Worm (Caenorhabditis elegans): ENCODE data around the gene fbxb-85.

Gene fbxb-85

DNA sequence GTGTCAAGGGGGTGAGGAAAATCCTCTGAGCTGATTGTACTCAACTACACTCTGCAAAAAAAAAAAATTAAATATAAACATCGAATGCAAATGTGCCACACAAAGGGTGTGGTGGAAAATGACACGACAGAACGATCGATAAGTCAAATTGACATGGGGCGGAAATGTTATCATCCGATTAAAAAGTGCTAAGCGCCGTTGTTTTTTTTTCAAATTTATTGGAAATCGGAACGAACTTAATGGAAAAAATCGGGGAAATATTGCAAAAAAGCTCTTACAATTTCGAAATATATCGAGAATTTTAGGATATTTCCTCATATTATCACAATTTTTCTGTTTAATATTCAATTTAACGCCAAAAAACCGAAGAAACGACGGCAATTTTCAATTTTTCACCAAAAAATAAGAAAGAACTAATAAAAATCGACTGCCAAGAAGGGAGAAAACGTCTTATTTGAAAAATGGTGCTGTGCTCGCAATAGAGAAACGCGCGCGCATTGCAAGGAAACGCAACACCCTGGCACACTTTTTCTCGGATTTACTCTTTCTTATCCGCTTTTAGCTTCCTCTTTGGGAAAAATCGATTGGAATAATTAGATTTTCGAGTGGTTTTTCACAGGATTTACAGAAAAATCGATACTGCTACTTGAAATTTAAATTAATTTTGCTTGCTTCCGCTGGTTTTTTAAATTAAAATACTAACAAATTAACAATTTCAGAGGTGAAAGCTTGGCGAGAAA lies 20.1 kb upstream of the fbxb-85 start, which contains the start of the genes cey-4 and vps-50 (continued):
- TF ChIP-seq pha-4 (tag; optimal IDR thresholded peaks at IDR 0.05) (no peak), ceh-22 (tag; optimal IDR thresholded peaks at IDR 0.05) (no peak), tbx-7 (tag; optimal IDR thresholded peaks at IDR 0.05) (no peak), pag-3 (tag; optimal IDR thresholded peaks at IDR 0.05; ENCODE audit: borderline replicate concordance) (no peak), unc-3 (GFP tag; conservative IDR thresholded peaks at IDR 0.05) (no peak), unc-3 (tag; optimal IDR thresholded peaks at IDR 0.05) (peak; percentile 26)

DNA sequence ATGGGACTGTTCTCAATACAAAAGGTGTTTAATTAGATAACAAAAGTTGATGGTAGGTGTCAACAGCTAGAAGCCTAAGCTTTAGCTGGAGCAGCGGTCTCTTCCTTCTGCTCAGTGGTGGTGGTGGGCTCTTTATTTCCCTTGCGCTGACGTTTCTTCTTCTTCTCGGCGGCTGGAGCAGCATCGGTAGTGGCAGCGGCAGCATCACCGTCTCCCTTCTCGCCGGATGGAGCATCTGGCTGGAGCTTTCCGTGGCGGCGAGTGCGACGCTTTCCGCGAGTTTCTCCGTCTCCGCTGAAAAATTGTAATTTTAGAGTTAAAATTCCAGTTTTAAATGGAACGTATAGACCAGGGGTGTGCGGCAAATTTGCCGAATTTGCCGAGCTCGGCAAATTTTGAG lies 18.3 kb upstream of the fbxb-85 start:
- TF ChIP-seq dve-1 (tag; optimal IDR thresholded peaks at IDR 0.05) (no peak), ceh-14 (tag; optimal IDR thresholded peaks at IDR 0.05) (no peak), pros-1 (tag; optimal IDR thresholded peaks at IDR 0.05) (no peak), zip-5 (tag; optimal IDR thresholded peaks at IDR 0.05) (no peak), hlh-8 (tag; optimal IDR thresholded peaks at IDR 0.05) (no peak), ama-1 (optimal IDR thresholded peaks at IDR 0.05) (no peak), pha-4 (tag; optimal IDR thresholded peaks at IDR 0.05) (no peak), ceh-45 (GFP tag; IDR thresholded peaks at IDR 0.05) (no peak), nfya-1 (tag; optimal IDR thresholded peaks at IDR 0.05) (no peak), gmeb-2 (tag; optimal IDR thresholded peaks at IDR 0.05) (no peak), unc-3 (GFP tag; conservative IDR thresholded peaks at IDR 0.05) (no peak), unc-3 (tag; optimal IDR thresholded peaks at IDR 0.05) (no peak), pha-2 (tag; optimal IDR thresholded peaks at IDR 0.05) (no peak), hlh-15 (tag; optimal IDR thresholded peaks at IDR 0.05) (no peak), Y22D7AL.16 (tag; optimal IDR thresholded peaks at IDR 0.05) (no peak), tbx-2 (tag; optimal IDR thresholded peaks at IDR 0.05) (no peak), ceh-6 (GFP tag; optimal IDR thresholded peaks at IDR 0.05) (no peak), unc-42 (tag; optimal IDR thresholded peaks at IDR 0.05) (no peak)

DNA sequence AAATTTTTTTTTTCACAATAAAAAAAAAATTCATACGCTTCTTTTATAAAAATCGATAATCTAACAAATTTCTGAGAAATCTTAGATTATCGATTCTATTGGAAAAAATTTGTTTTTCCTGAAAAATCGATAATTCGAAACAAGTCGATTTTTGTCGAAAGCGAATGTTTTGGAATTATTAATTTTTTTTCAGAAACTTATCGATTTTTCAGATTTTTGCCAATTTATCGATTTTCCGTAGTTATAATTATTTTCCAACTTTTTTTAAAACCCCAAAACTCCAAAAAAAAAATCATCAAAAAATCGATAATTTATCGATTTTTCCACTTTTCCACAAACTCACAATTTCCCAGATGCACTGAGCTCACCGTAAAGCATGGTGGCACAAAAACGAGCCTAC lies 12.6 kb upstream of the fbxb-85 start:
- TF ChIP-seq ttx-3 (tag; optimal IDR thresholded peaks at IDR 0.05) (no peak), ceh-48 (tag; optimal IDR thresholded peaks at IDR 0.05) (peak; percentile 42)

DNA sequence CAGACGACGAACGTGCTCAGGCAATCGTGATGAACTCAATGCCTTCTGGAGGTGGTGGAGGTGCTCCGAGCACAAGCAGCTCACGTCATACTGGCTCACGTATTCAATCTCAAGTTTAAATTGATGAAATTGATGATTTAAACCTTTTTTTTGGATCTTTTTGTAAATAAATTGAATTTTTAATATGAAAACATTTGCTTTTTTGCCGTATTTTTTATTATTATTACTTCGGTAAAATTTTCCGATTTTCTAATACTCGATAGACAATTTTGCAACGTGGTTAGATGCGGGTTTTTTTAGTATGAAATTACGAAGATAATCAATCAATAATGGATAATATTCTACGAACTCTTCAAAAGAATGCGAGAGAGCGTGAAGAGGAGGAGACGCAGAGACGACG lies 9.2 kb upstream of the fbxb-85 start, which contains the start of gene oxi-1:
TSS of gene oxi-1 (plus strand) at position 301 of the 400 bp plus-strand sequence.
- TF ChIP-seq mec-3 (tag; optimal IDR thresholded peaks at IDR 0.05; ENCODE audit: borderline replicate concordance) (no peak), madf-2 (tag; optimal IDR thresholded peaks at IDR 0.05) (no peak), F13H6.1 (tag; optimal IDR thresholded peaks at IDR 0.05) (no peak), zip-5 (tag; optimal IDR thresholded peaks at IDR 0.05) (no peak), ahr-1 (tag; optimal IDR thresholded peaks at IDR 0.05) (no peak), T23F11.4 (GFP tag; optimal IDR thresholded peaks at IDR 0.05) (no peak), dmd-4 (tag; optimal IDR thresholded peaks at IDR 0.05; ENCODE audit: borderline replicate concordance) (no peak), pat-9 (tag; optimal IDR thresholded peaks at IDR 0.05) (no peak), npax-4 (tag; optimal IDR thresholded peaks at IDR 0.05) (no peak), nhr-232 (tag; optimal IDR thresholded peaks at IDR 0.05) (no peak), hlh-8 (tag; optimal IDR thresholded peaks at IDR 0.05) (no peak), pha-2 (tag; optimal IDR thresholded peaks at IDR 0.05) (no peak), pax-1 (tag; optimal IDR thresholded peaks at IDR 0.05) (no peak), ttx-3 (tag; optimal IDR thresholded peaks at IDR 0.05) (no peak), odd-2 (tag; optimal IDR thresholded peaks at IDR 0.05) (no peak), ceh-9 (tag; optimal IDR thresholded peaks at IDR 0.05) (no peak), K09A11.1 (tag; optimal IDR thresholded peaks at IDR 0.05; ENCODE audit: insufficient read depth) (no peak), sox-2 (GFP tag; IDR thresholded peaks at IDR 0.05) (no peak)
